Fruit fly (Drosophila melanogaster): ENCODE results near the gene CG33177.

dm6 chrX:15125496-15125895, 44.3 kb downstream of the CG33177 start, which contains the start of gene drd:
- no peak for TF ChIP-seq CG2120 (GFP tag; optimal IDR thresholded peaks at IDR 0.05)
- TF ChIP-seq CG32532 (GFP tag; IDR thresholded peaks at IDR 0.05) = no peak
- no peak for TF ChIP-seq CG12744 (GFP tag; optimal IDR thresholded peaks at IDR 0.05)
- no peak for TF ChIP-seq CG10274 (GFP tag; optimal IDR thresholded peaks at IDR 0.05)
- TF ChIP-seq CG8290 (GFP tag; optimal IDR thresholded peaks at IDR 0.05) = no peak
- no peak for TF ChIP-seq CG8290 (tag; optimal IDR thresholded peaks at IDR 0.05)
- no peak for TF ChIP-seq jigr1 (GFP tag; IDR thresholded peaks at IDR 0.05)
- TF ChIP-seq Ada2b (GFP tag; IDR thresholded peaks at IDR 0.05) = no peak
- no peak for TF ChIP-seq chn (GFP tag; optimal IDR thresholded peaks at IDR 0.05)
- no peak for TF ChIP-seq zfh1 (GFP tag; IDR thresholded peaks at IDR 0.05)

All from whole organism, embryonic.